Fruit fly (Drosophila melanogaster): ENCODE data around the gene Qsox3.

Qsox3 gene

DNA sequence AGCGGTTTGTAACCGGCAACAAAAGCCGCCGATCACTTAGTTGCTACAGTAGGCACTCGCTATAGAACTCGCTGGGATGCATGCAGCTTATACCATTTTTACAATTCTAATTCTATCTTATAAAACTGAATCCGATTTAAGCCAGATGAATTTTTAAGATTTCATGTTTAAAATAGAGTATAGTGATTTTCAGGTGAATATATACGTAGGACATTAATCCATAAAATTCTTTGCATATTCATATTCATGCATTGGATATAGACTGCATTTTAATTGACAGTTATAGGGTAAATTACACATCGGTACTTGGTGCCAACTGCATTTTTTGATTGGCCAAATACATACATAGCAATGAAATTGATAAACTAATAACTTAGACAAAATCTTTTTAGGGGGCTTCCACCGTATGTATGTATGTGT is 24.0 kb upstream of the Qsox3 start (continued):
- no peak for TF ChIP-seq prd (optimal IDR thresholded peaks at IDR 0.05)
- peak; percentile 67 for TF ChIP-seq prd (GFP tag; IDR thresholded peaks at IDR 0.05)
- 0 out of 2 replicates have a peak, but pooled peaks have one; percentile 50 for TF ChIP-seq stc (GFP tag; IDR thresholded peaks at IDR 0.05)
- TF ChIP-seq CG31441 (GFP tag; IDR thresholded peaks at IDR 0.05) = no peak
- TF ChIP-seq CG11723 (GFP tag; optimal IDR thresholded peaks at IDR 0.05) = no peak
- TF ChIP-seq slbo (GFP tag; IDR thresholded peaks at IDR 0.05) = peak; percentile 55
- TF ChIP-seq cad (GFP tag; optimal IDR thresholded peaks at IDR 0.05) = no peak
- TF ChIP-seq CG1832 (GFP tag; optimal IDR thresholded peaks at IDR 0.05) = no peak
- no peak for TF ChIP-seq NC2α (GFP tag; optimal IDR thresholded peaks at IDR 0.05)
- no peak for TF ChIP-seq Poxn (GFP tag; IDR thresholded peaks at IDR 0.05)
- TF ChIP-seq CG7928 (GFP tag; optimal IDR thresholded peaks at IDR 0.05) = no peak
- TF ChIP-seq CG11695 (GFP tag; IDR thresholded peaks at IDR 0.05) = no peak
- no peak for TF ChIP-seq sd (tag; optimal IDR thresholded peaks at IDR 0.05)
- TF ChIP-seq CG6254 (GFP tag; optimal IDR thresholded peaks at IDR 0.05) = no peak
- TF ChIP-seq CG3838 (GFP tag; optimal IDR thresholded peaks at IDR 0.05) = no peak
- TF ChIP-seq CG2199 (GFP tag; IDR thresholded peaks at IDR 0.05) = no peak
- peak; percentile 49 for TF ChIP-seq CG17829 (tag; optimal IDR thresholded peaks at IDR 0.05)
- peak; percentile 0 for TF ChIP-seq mam (GFP tag; optimal IDR thresholded peaks at IDR 0.05)
- TF ChIP-seq lola (GFP tag; optimal IDR thresholded peaks at IDR 0.05) = peak in 1 of 3 experiments; percentile 56
- TF ChIP-seq CG10366 (GFP tag; IDR thresholded peaks at IDR 0.05) = peak; percentile 19; the same call in 1 of the 2 replicates
- TF ChIP-seq CG32532 (GFP tag; IDR thresholded peaks at IDR 0.05) = no peak
- TF ChIP-seq slp2 (GFP tag; optimal IDR thresholded peaks at IDR 0.05) = no peak
- TF ChIP-seq C15 (GFP tag; IDR thresholded peaks at IDR 0.05) = no peak
- peak; percentile 57 for TF ChIP-seq Ets65A (GFP tag)
- TF ChIP-seq sim (GFP tag; IDR thresholded peaks at IDR 0.05) = 0 out of 2 replicates have a peak, but pooled peaks have one; percentile 27
- TF ChIP-seq CG1602 (GFP tag; optimal IDR thresholded peaks at IDR 0.05) = no peak
- no peak for TF ChIP-seq ap (GFP tag; IDR thresholded peaks at IDR 0.05)
- TF ChIP-seq CoRest (tag; optimal IDR thresholded peaks at IDR 0.05) = peak; percentile 45
- TF ChIP-seq da (GFP tag; optimal IDR thresholded peaks at IDR 0.05) = no peak
- TF ChIP-seq Dip3 (GFP tag; optimal IDR thresholded peaks at IDR 0.05) = no peak
- TF ChIP-seq Antp (GFP tag; optimal IDR thresholded peaks at IDR 0.05) = peak; percentile 25
- no peak for TF ChIP-seq Eip74EF (GFP tag; optimal IDR thresholded peaks at IDR 0.05)
- TF ChIP-seq phol (tag; optimal IDR thresholded peaks at IDR 0.05) = peak; percentile 51

DNA sequence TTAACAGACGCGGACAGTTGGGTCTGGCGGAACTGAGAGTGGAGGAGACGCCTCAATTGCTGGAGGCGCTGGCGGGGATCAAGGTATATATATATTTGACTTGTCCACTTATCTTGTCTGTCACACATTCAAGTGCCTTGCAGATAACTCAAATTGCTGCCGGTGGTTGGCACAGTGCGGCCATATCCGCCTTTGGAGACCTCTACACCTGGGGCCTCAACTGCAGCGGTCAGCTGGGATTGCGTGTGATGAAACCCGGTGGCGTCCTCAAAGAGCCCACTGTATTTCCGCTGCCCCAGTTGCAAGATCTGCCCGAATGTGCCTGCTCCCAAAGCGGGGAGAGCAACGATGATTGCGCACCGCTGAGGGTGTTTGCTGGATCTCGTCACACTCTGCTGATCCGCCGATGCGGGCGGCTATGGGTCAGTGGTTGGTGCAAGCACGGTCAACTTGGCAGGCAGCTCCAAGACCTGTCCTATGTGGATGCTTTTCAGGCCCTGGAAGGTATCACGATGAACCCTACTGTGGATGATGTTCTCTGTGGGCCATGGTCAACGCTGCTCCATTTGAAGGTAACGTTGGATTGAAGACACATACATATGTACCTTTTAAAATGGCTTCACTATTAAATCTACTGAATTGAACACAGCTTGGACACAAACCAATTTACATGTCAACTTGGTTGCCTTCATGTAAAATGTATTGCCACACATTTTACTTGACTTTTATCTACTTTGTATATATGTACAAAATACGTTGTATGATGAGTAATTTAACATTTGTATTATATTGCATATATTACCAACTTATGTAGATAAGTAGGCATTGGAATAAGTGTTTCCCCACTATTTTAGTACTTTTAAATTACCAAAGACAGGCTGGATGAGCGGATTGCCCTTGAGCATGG is 22.7 kb upstream of the Qsox3 start, which contains the start of gene CG43844:
Gene CG43844 (plus strand): TSS at position 844 of the 907 bp plus-strand sequence.
- TF ChIP-seq Sry-δ (GFP tag; optimal IDR thresholded peaks at IDR 0.05) (peak; percentile 2), Med (GFP tag) (peak; percentile 58), Drgx (GFP tag; IDR thresholded peaks at IDR 0.05) (peak; percentile 14; the same call in 1 of the 2 replicates), ci (GFP tag; IDR thresholded peaks at IDR 0.05) (0 out of 3 replicates have a peak, but pooled peaks have one; percentile 42), Abd-B (GFP tag; optimal IDR thresholded peaks at IDR 0.05) (no peak), Awh (GFP tag; IDR thresholded peaks at IDR 0.05) (no peak), Mes4 (GFP tag; optimal IDR thresholded peaks at IDR 0.05) (no peak), HmgZ (tag; optimal IDR thresholded peaks at IDR 0.05) (peak; percentile 43), pho (GFP tag; optimal IDR thresholded peaks at IDR 0.05) (no peak), CG31224 (GFP tag; IDR thresholded peaks at IDR 0.05) (no peak), HLH4C (GFP tag; IDR thresholded peaks at IDR 0.05; ENCODE audit: partially characterized antibody) (peak; percentile 54; the same call in 2 of the 3 replicates), pita (GFP tag; optimal IDR thresholded peaks at IDR 0.05) (peak; percentile 72), CG8281 (tag; optimal IDR thresholded peaks at IDR 0.05) (no peak), exex (tag; optimal IDR thresholded peaks at IDR 0.05) (peak; percentile 1), CG7963 (GFP tag; IDR thresholded peaks at IDR 0.05; ENCODE audit: partially characterized antibody) (peak; percentile 34; the same call in 1 of the 3 replicates), Six4 (GFP tag; optimal IDR thresholded peaks at IDR 0.05) (no peak), CG9797 (GFP tag; optimal IDR thresholded peaks at IDR 0.05) (no peak), CG10267 (tag; optimal IDR thresholded peaks at IDR 0.05) (peak; percentile 19)
